Worm (Caenorhabditis elegans) whole organism, L2 larva: ENCODE results near the gene C08F8.6.

Experiments
- F13H6.1 ChIP-seq: sonication (generic microtip); optimal IDR thresholded peaks from 2 replicates; lab custom pipeline; 2016; ENCODE audit warnings: missing genetic modification characterization, missing compliant biosample characterization
- R02D3.7 ChIP-seq: fragments of 150-350 bp; optimal IDR thresholded peaks from 2 replicates; lab custom pipeline; 2014; ENCODE audit warnings: missing biosample characterization, missing genetic modification characterization
- Y55F3AM.14 ChIP-seq: fragments of 200-800 bp; sonication (Bioruptor generic); optimal IDR thresholded peaks from 2 replicates; lab custom pipeline; 2018; ENCODE audit warnings: mild to moderate bottlenecking, missing genetic modification characterization, missing compliant biosample characterization
- ZK546.5 ChIP-seq: sonication (generic microtip); optimal IDR thresholded peaks from 2 replicates; lab custom pipeline; 2017; ENCODE audit warnings: missing biosample characterization, missing genetic modification characterization
- alr-1 ChIP-seq: fragments of 150-350 bp; optimal IDR thresholded peaks from 2 replicates; lab custom pipeline; 2014; ENCODE audit warnings: missing biosample characterization, missing genetic modification characterization
- aly-2 ChIP-seq: fragments of 150-350 bp; optimal IDR thresholded peaks from 2 replicates; lab custom pipeline; 2014; ENCODE audit warnings: missing biosample characterization, missing genetic modification characterization
- blmp-1 ChIP-seq: sonication (generic microtip); optimal IDR thresholded peaks from 2 replicates; lab custom pipeline; 2017; ENCODE audit warnings: missing genetic modification characterization, mild to moderate bottlenecking, missing compliant biosample characterization, antibody characterized with exemption, moderate library complexity; ENCODE audit not compliant: insufficient read depth
- ceh-16 ChIP-seq: fragments of 150-350 bp; optimal IDR thresholded peaks from 2 replicates; lab custom pipeline; 2014; ENCODE audit warnings: missing biosample characterization, missing genetic modification characterization
- ceh-82 ChIP-seq: fragments of 150-350 bp; optimal IDR thresholded peaks from 2 replicates; lab custom pipeline; 2014; ENCODE audit warnings: missing biosample characterization, missing genetic modification characterization
- crh-2 ChIP-seq: sonication (generic microtip); optimal IDR thresholded peaks from 2 replicates; lab custom pipeline; 2017; ENCODE audit warnings: missing biosample characterization, missing genetic modification characterization
- dmd-4 ChIP-seq: sonication (generic microtip); optimal IDR thresholded peaks from 2 replicates; lab custom pipeline; 2017; ENCODE audit warnings: missing biosample characterization, missing genetic modification characterization
- egl-27 ChIP-seq: sonication (generic microtip); optimal IDR thresholded peaks from 3 replicates; lab custom pipeline; 2017; ENCODE audit warnings: missing biosample characterization, missing genetic modification reagents, missing genetic modification characterization
- elt-1 ChIP-seq: fragments of 150-350 bp; optimal IDR thresholded peaks from 2 replicates; lab custom pipeline; 2014; ENCODE audit warnings: missing biosample characterization, missing genetic modification characterization
- elt-3 ChIP-seq: sonication (generic microtip); optimal IDR thresholded peaks from 2 replicates; lab custom pipeline; 2017; ENCODE audit warnings: missing biosample characterization, missing genetic modification characterization
- fos-1 ChIP-seq: fragments of 150-350 bp; optimal IDR thresholded peaks from 2 replicates; lab custom pipeline; 2014; ENCODE audit warnings: missing biosample characterization, missing genetic modification characterization
- gmeb-1 ChIP-seq: fragments of 150-350 bp; optimal IDR thresholded peaks from 2 replicates; lab custom pipeline; 2014; ENCODE audit warnings: missing biosample characterization, missing genetic modification characterization
- lin-11 ChIP-seq: fragments of 150-350 bp; sonication (generic microtip); optimal IDR thresholded peaks from 2 replicates; lab custom pipeline; 2014; ENCODE audit warnings: missing biosample characterization, missing genetic modification characterization, inconsistent platforms, mixed read lengths
- lin-13 ChIP-seq: fragments of 150-350 bp; optimal IDR thresholded peaks from 2 replicates; lab custom pipeline; 2014; ENCODE audit warnings: missing biosample characterization, missing genetic modification reagents, missing genetic modification characterization
- lin-39 ChIP-seq: fragments of 150-350 bp; optimal IDR thresholded peaks from 2 replicates; lab custom pipeline; 2014; ENCODE audit warnings: missing biosample characterization, missing genetic modification reagents, missing genetic modification characterization
- mab-5 ChIP-seq: fragments of 150-350 bp; optimal IDR thresholded peaks from 2 replicates; lab custom pipeline; 2014; ENCODE audit warnings: missing biosample characterization, missing genetic modification characterization
- nhr-12 ChIP-seq: fragments of 150-350 bp; optimal IDR thresholded peaks from 2 replicates; lab custom pipeline; 2014; ENCODE audit warnings: missing biosample characterization, missing genetic modification characterization
- nhr-21 ChIP-seq: fragments of 150-350 bp; optimal IDR thresholded peaks from 2 replicates; lab custom pipeline; 2014; ENCODE audit warnings: missing biosample characterization, missing genetic modification characterization
- nhr-23 ChIP-seq: fragments of 150-350 bp; optimal IDR thresholded peaks from 2 replicates; lab custom pipeline; 2014; ENCODE audit warnings: missing biosample characterization, missing genetic modification reagents, missing genetic modification characterization
- nhr-237 ChIP-seq: fragments of 150-350 bp; optimal IDR thresholded peaks from 2 replicates; lab custom pipeline; 2014; ENCODE audit warnings: missing biosample characterization, missing genetic modification characterization
- nhr-6 ChIP-seq: fragments of 150-350 bp; optimal IDR thresholded peaks from 2 replicates; lab custom pipeline; 2014; ENCODE audit warnings: missing biosample characterization, missing genetic modification characterization
- nhr-77 ChIP-seq: fragments of 150-350 bp; optimal IDR thresholded peaks from 2 replicates; lab custom pipeline; 2014; ENCODE audit warnings: missing biosample characterization, missing genetic modification characterization
- peb-1 ChIP-seq: fragments of 150-350 bp; optimal IDR thresholded peaks from 2 replicates; lab custom pipeline; 2014; ENCODE audit warnings: missing biosample characterization, missing genetic modification characterization
- skn-1 ChIP-seq: sonication (generic microtip); optimal IDR thresholded peaks from 2 replicates; lab custom pipeline; 2017; ENCODE audit warnings: missing biosample characterization, missing genetic modification characterization
- sma-3 ChIP-seq: sonication (generic microtip); optimal IDR thresholded peaks from 2 replicates; lab custom pipeline; 2016; ENCODE audit warnings: missing genetic modification reagents, missing genetic modification characterization, missing compliant biosample characterization
- sma-9 ChIP-seq, 2 experiments: fragments of 150-350 bp in 1 of 2; sonication (generic microtip) in 1 of 2; optimal IDR thresholded peaks; 2 replicates each; lab custom pipeline; 2014 to 2016; ENCODE audit warnings: missing genetic modification characterization in 2 of 2, mild to moderate bottlenecking in 1 of 2, missing biosample characterization in 1 of 2, missing compliant biosample characterization in 1 of 2, missing genetic modification reagents in 1 of 2, moderate library complexity in 1 of 2
- snpc-4 ChIP-seq: fragments of 150-350 bp; optimal IDR thresholded peaks from 2 replicates; lab custom pipeline; 2014; ENCODE audit warnings: missing biosample characterization, missing genetic modification characterization
- unc-39 ChIP-seq: fragments of 150-350 bp; optimal IDR thresholded peaks from 2 replicates; lab custom pipeline; 2014; ENCODE audit warnings: missing biosample characterization, missing genetic modification characterization
- unc-62 ChIP-seq: fragments of 150-350 bp; optimal IDR thresholded peaks from 2 replicates; lab custom pipeline; 2014; ENCODE audit warnings: missing biosample characterization, missing genetic modification reagents, missing genetic modification characterization
- zag-1 ChIP-seq: fragments of 150-350 bp; optimal IDR thresholded peaks from 2 replicates; lab custom pipeline; 2014; ENCODE audit warnings: missing biosample characterization, missing genetic modification characterization

The C08F8.6 gene

ce11 chrIV:11179123-11179740, 14.5 kb upstream of the C08F8.6 start, which contains the start of gene cpt-2 (continued):
- TF ChIP-seq lin-11 (tag; lab: Kevin White, UChicago): peak; percentile 46
- peak; percentile 30 for TF ChIP-seq nhr-12 (tag; lab: Kevin White, UChicago)

DNA sequence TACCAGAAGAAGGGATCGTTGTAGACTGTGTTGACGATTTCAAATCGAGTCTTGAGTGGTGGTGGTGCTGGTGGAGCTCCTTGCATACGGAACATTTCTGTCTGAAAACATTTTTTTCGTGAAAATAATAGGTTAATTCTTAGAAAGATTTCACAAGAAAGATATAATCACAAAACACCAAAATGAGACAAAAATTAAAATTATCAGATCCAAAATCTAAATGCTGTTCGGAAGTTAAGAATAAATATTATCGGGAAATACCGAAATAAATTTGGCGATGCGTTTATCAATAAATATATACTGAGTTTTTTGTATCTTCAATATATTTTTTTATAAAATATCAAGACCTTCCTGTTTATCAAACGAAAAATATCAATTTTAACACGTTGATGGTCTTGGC, 13.8 kb upstream of the C08F8.6 start, which contains the start of gene C08F8.9:
C08F8.9 (minus strand) TSS at position 101 of the 400 bp plus-strand sequence.
- TF ChIP-seq nhr-12 (tag; lab: Kevin White, UChicago) (no peak), ZK546.5 (tag; lab: Kevin White, UChicago) (no peak), lin-11 (tag; lab: Kevin White, UChicago) (no peak)

- TF ChIP-seq nhr-6 (no peak), alr-1 (no peak), unc-62 (GFP tag; lab: Kevin White, UChicago) (no peak), snpc-4 (tag; lab: Kevin White, UChicago) (no peak), R02D3.7 (tag; lab: Kevin White, UChicago) (no peak), sma-9 (GFP tag; optimal IDR thresholded peaks at IDR 0.05; lab: Kevin White, UChicago) (no peak), sma-9 (tag; optimal IDR thresholded peaks at IDR 0.05; lab: Kevin White, UChicago) (no peak), ceh-16 (tag; lab: Kevin White, UChicago) (no peak), egl-27 (no peak), gmeb-1 (no peak), dmd-4 (tag; lab: Kevin White, UChicago) (no peak), ZK546.5 (tag; lab: Kevin White, UChicago) (no peak), nhr-23 (tag; lab: Kevin White, UChicago) (no peak), ceh-82 (no peak), peb-1 (tag; lab: Kevin White, UChicago) (no peak)
Observed at ce11 chrIV:11176967-11177366, 12.2 kb upstream of the C08F8.6 start, which contains the start of gene rap-3. TSS of gene rap-3 (plus strand) at chrIV:11177267.

DNA sequence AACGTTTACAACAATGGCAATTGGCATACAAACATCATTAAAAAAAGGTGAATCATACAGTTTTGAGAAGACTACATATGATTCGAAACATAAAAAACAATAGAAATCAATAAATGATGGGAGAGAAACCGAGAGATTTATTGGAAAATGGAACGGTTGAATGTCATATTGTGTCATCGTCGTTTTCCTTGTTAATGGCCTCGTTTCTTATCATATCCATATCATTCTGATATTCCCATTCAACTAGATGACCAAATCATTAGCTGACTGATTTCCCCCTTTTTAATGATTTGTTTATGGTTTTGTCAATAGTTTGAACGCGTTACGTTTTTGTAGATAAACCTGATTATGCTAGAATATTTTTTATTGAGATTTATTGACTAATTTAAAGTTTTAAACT, 10.0 kb upstream of the C08F8.6 start:
- no peak for TF ChIP-seq ceh-82
- no peak for TF ChIP-seq nhr-77 (tag; lab: Kevin White, UChicago)
- TF ChIP-seq fos-1 (tag; lab: Kevin White, UChicago): peak; percentile 1
- no peak for TF ChIP-seq mab-5
- TF ChIP-seq sma-3 (GFP tag; lab: Kevin White, UChicago): peak; percentile 29
- TF ChIP-seq unc-39 (tag; lab: Kevin White, UChicago): no peak

- TF ChIP-seq elt-3 (no peak), Y55F3AM.14 (GFP tag; lab: Kevin White, UChicago) (no peak), peb-1 (tag; lab: Kevin White, UChicago) (no peak), F13H6.1 (tag; lab: Kevin White, UChicago) (no peak), nhr-23 (tag; lab: Kevin White, UChicago) (no peak), unc-62 (GFP tag; lab: Kevin White, UChicago) (no peak), R02D3.7 (tag; lab: Kevin White, UChicago) (no peak), lin-39 (tag; lab: Kevin White, UChicago) (no peak), fos-1 (tag; lab: Kevin White, UChicago) (no peak), unc-39 (tag; lab: Kevin White, UChicago) (no peak)
- TF ChIP-seq, all 48 proteins: peak for 0
Observed at ce11 chrIV:11169652-11170051, 4.9 kb upstream of the C08F8.6 start, which contains the start of gene nhr-67. TSS of gene nhr-67 (plus strand) at chrIV:11169748.

- TF ChIP-seq blmp-1 (tag; lab: Kevin White, UChicago) (no peak), F13H6.1 (tag; lab: Kevin White, UChicago) (no peak)
Observed at ce11 chrIV:11162451-11162850, 2.3 kb downstream of the C08F8.6 start, which contains the start of gene fbxb-9. TSS of gene fbxb-9 (minus strand) at chrIV:11162551.

DNA sequence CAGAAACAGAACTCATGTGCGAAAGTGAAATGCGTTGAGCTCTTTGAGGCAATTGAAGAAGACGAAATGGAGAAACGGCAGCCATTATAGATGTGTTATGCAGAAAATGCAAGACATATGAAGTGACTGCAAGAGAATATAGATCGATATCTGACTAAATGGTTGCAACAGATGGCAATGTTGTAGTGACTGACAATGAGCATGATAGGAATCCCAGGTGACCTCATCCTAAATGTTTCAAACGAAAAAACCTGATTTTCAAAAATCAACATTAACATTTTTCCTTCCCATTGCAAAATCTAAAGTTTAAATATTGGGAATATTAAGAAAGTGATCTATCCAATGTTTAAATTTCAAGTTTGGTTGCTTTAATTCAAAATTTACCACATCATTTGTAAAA, 4.0 kb downstream of the C08F8.6 start, which contains the start of gene C08F8.15:
C08F8.15 (minus strand) TSS at position 101 of the 400 bp plus-strand sequence.
- no peak for TF ChIP-seq dmd-4 (tag; lab: Kevin White, UChicago)
- no peak for TF ChIP-seq ceh-16 (tag; lab: Kevin White, UChicago)
- no peak for TF ChIP-seq unc-39 (tag; lab: Kevin White, UChicago)
- TF ChIP-seq nhr-21 (tag; lab: Kevin White, UChicago): no peak
- TF ChIP-seq ZK546.5 (tag; lab: Kevin White, UChicago): no peak
- TF ChIP-seq nhr-23 (tag; lab: Kevin White, UChicago): no peak
- TF ChIP-seq aly-2 (tag; lab: Kevin White, UChicago): no peak
- TF ChIP-seq snpc-4 (tag; lab: Kevin White, UChicago): no peak
- TF ChIP-seq lin-13 (GFP tag; lab: Kevin White, UChicago): no peak
- no peak for TF ChIP-seq skn-1
- TF ChIP-seq Y55F3AM.14 (GFP tag; lab: Kevin White, UChicago): no peak
- TF ChIP-seq blmp-1 (tag; lab: Kevin White, UChicago): no peak
- no peak for TF ChIP-seq zag-1 (tag; lab: Kevin White, UChicago)
- no peak for TF ChIP-seq sma-9 (GFP tag; optimal IDR thresholded peaks at IDR 0.05; lab: Kevin White, UChicago)
- TF ChIP-seq sma-9 (tag; optimal IDR thresholded peaks at IDR 0.05; lab: Kevin White, UChicago): no peak
- no peak for TF ChIP-seq elt-1 (tag; lab: Kevin White, UChicago)
- TF ChIP-seq nhr-12 (tag; lab: Kevin White, UChicago): no peak
- no peak for TF ChIP-seq nhr-237 (tag; lab: Kevin White, UChicago)
- TF ChIP-seq crh-2 (tag; lab: Kevin White, UChicago): no peak
